Fruit fly (Drosophila melanogaster): ENCODE data around the gene CG17327.

- TF ChIP-seq Hr38 (GFP tag; optimal IDR thresholded peaks at IDR 0.05) (no peak), Hr4 (GFP tag; optimal IDR thresholded peaks at IDR 0.05) (no peak), Eip93F (GFP tag; optimal IDR thresholded peaks at IDR 0.05) (no peak), Eip75B (GFP tag; optimal IDR thresholded peaks at IDR 0.05) (no peak), achi (GFP tag; optimal IDR thresholded peaks at IDR 0.05) (no peak), CG16779 (tag; optimal IDR thresholded peaks at IDR 0.05) (no peak), fkh (GFP tag; optimal IDR thresholded peaks at IDR 0.05) (no peak), OdsH (GFP tag; optimal IDR thresholded peaks at IDR 0.05) (no peak), CG11762 (GFP tag; optimal IDR thresholded peaks at IDR 0.05; ENCODE audit: insufficient read depth) (no peak), CG7368 (GFP tag; optimal IDR thresholded peaks at IDR 0.05) (no peak), Hr39 (GFP tag; optimal IDR thresholded peaks at IDR 0.05) (no peak)
Observed at dm6 chr3R:13032323-13032722, 34.8 kb upstream of the CG17327 start, which contains the start of gene ry.
